Fruit fly (Drosophila melanogaster) whole organism, prepupa: ENCODE data around the gene CG32354.

Source experiments
- Blimp-1 ChIP-seq: fragments of 200-800 bp; sonication (Bioruptor generic); optimal IDR thresholded peaks from 3 replicates; lab custom pipeline; 2017; ENCODE audit warnings: missing biosample characterization, missing genetic modification characterization, mild to moderate bottlenecking, moderate library complexity, missing genetic modification reagents
- CG10631 ChIP-seq: fragments of 200-800 bp; sonication (Bioruptor generic); optimal IDR thresholded peaks from 2 replicates; lab custom pipeline; 2016; ENCODE audit warnings: missing biosample characterization, missing genetic modification characterization
- CG11294 ChIP-seq: fragments of 200-800 bp; sonication (Bioruptor generic); IDR thresholded peaks from 2 replicates; pipeline ENCODE4 v1.3.6; 2022; ENCODE audit warnings: missing biosample characterization, missing genetic modification characterization
- CG11762 ChIP-seq: fragments of 200-800 bp; sonication (Bioruptor generic); optimal IDR thresholded peaks from 3 replicates; lab custom pipeline; 2016; ENCODE audit warnings: missing biosample characterization, missing genetic modification characterization; ENCODE audit not compliant: insufficient read depth
- CG11902 ChIP-seq: fragments of 200-800 bp; sonication (Bioruptor generic); optimal IDR thresholded peaks from 3 replicates; lab custom pipeline; 2016; ENCODE audit warnings: missing biosample characterization, missing genetic modification characterization
- CG15336 ChIP-seq: fragments of 200-800 bp; sonication (Bioruptor generic); IDR thresholded peaks from 2 replicates; pipeline ENCODE4 v1.3.6; 2022; ENCODE audit warnings: missing biosample characterization, missing genetic modification characterization
- CG1621 ChIP-seq: fragments of 200-800 bp; sonication (Bioruptor generic); optimal IDR thresholded peaks from 3 replicates; lab custom pipeline; 2018; ENCODE audit warnings: missing biosample characterization, mild to moderate bottlenecking, missing genetic modification characterization
- CG16779 ChIP-seq: fragments of 200-800 bp; sonication (Bioruptor generic); optimal IDR thresholded peaks from 3 replicates; lab custom pipeline; 2017; ENCODE audit warnings: missing biosample characterization, mild to moderate bottlenecking, missing genetic modification characterization
- CG3032 ChIP-seq: fragments of 200-800 bp; optimal IDR thresholded peaks from 2 replicates; lab custom pipeline; 2019; ENCODE audit warnings: missing biosample characterization, mild to moderate bottlenecking, missing genetic modification characterization, moderate library complexity
- CG32006 ChIP-seq: fragments of 200-800 bp; sonication (Bioruptor generic); optimal IDR thresholded peaks from 3 replicates; lab custom pipeline; 2017; ENCODE audit warnings: missing biosample characterization, mild to moderate bottlenecking, missing genetic modification characterization
- CG34406 ChIP-seq: fragments of 200-800 bp; sonication (Bioruptor generic); optimal IDR thresholded peaks from 3 replicates; lab custom pipeline; 2016; ENCODE audit warnings: missing biosample characterization, missing genetic modification characterization
- CG3919 ChIP-seq: fragments of 200-800 bp; sonication (Bioruptor generic); optimal IDR thresholded peaks from 3 replicates; lab custom pipeline; 2016; ENCODE audit warnings: missing biosample characterization, missing genetic modification characterization
- CG4318 ChIP-seq: fragments of 200-800 bp; sonication (Bioruptor generic); optimal IDR thresholded peaks from 3 replicates; lab custom pipeline; 2017; ENCODE audit warnings: missing biosample characterization, mild to moderate bottlenecking, missing genetic modification characterization
- CG6163 ChIP-seq: fragments of 200-800 bp; sonication (Bioruptor generic); IDR thresholded peaks from 3 replicates; pipeline ENCODE4 v1.3.6; 2022; ENCODE audit warnings: missing biosample characterization, missing genetic modification characterization
- CG6276 ChIP-seq: fragments of 200-800 bp; sonication (Bioruptor generic); optimal IDR thresholded peaks from 2 replicates; lab custom pipeline; 2017; ENCODE audit warnings: missing biosample characterization, mild to moderate bottlenecking, missing genetic modification characterization
- CG6792 ChIP-seq: fragments of 200-800 bp; sonication (Bioruptor generic); optimal IDR thresholded peaks from 3 replicates; lab custom pipeline; 2016; ENCODE audit warnings: missing biosample characterization, missing genetic modification characterization
- CG6808 ChIP-seq: fragments of 200-800 bp; sonication (Bioruptor generic); optimal IDR thresholded peaks from 3 replicates; lab custom pipeline; 2017; ENCODE audit warnings: missing biosample characterization, missing genetic modification characterization, mild to moderate bottlenecking, moderate library complexity, missing genetic modification reagents
- CG6854 ChIP-seq: fragments of 200-800 bp; sonication (Bioruptor generic); optimal IDR thresholded peaks from 2 replicates; lab custom pipeline; 2017; ENCODE audit warnings: missing biosample characterization, mild to moderate bottlenecking, missing genetic modification characterization
- CG7368 ChIP-seq: fragments of 200-800 bp; sonication (Bioruptor generic); optimal IDR thresholded peaks from 3 replicates; lab custom pipeline; 2016; ENCODE audit warnings: missing biosample characterization, missing genetic modification characterization
- CG8119 ChIP-seq: fragments of 200-800 bp; sonication (Bioruptor generic); IDR thresholded peaks from 3 replicates; pipeline ENCODE4 v1.3.6; 2022; ENCODE audit warnings: missing biosample characterization, missing genetic modification characterization
- CG8319 ChIP-seq: fragments of 200-800 bp; sonication (Bioruptor generic); optimal IDR thresholded peaks from 3 replicates; lab custom pipeline; 2016; ENCODE audit warnings: missing biosample characterization, missing genetic modification characterization
- CG8632 ChIP-seq: fragments of 200-800 bp; sonication (Bioruptor generic); optimal IDR thresholded peaks from 3 replicates; lab custom pipeline; 2016; ENCODE audit warnings: missing biosample characterization, missing genetic modification characterization
- CG9139 ChIP-seq: fragments of 200-800 bp; sonication (Bioruptor generic); optimal IDR thresholded peaks from 3 replicates; lab custom pipeline; 2017; ENCODE audit warnings: missing biosample characterization, mild to moderate bottlenecking, missing genetic modification characterization
- Eip78C ChIP-seq: fragments of 200-800 bp; sonication (Bioruptor generic); peaks from one replicate; lab custom pipeline; 2016; ENCODE audit warnings: missing biosample characterization, missing genetic modification characterization
- Eip93F ChIP-seq: fragments of 200-800 bp; sonication (Bioruptor generic); optimal IDR thresholded peaks from 2 replicates; lab custom pipeline; 2016; ENCODE audit warnings: missing biosample characterization, mild to moderate bottlenecking, missing genetic modification characterization
- Ets21C ChIP-seq: fragments of 200-800 bp; sonication (Bioruptor generic); optimal IDR thresholded peaks from 3 replicates; lab custom pipeline; 2016; ENCODE audit warnings: missing biosample characterization, missing genetic modification characterization
- Ets96B ChIP-seq: fragments of 200-800 bp; optimal IDR thresholded peaks from 2 replicates; lab custom pipeline; 2019; ENCODE audit warnings: missing biosample characterization, mild to moderate bottlenecking, missing genetic modification characterization, moderate library complexity
- Gug ChIP-seq: fragments of 200-800 bp; sonication (Bioruptor generic); IDR thresholded peaks from 2 replicates; pipeline ENCODE4 v1.3.6; 2022; ENCODE audit warnings: missing biosample characterization, missing genetic modification characterization
- Hr4 ChIP-seq: fragments of 200-800 bp; sonication (Bioruptor generic); optimal IDR thresholded peaks from 3 replicates; lab custom pipeline; 2016; ENCODE audit warnings: missing biosample characterization, missing genetic modification characterization
- Met ChIP-seq: fragments of 200-800 bp; sonication (Bioruptor generic); optimal IDR thresholded peaks from 3 replicates; lab custom pipeline; 2016; ENCODE audit warnings: missing biosample characterization, missing genetic modification characterization
- OdsH ChIP-seq: fragments of 200-800 bp; sonication (Bioruptor generic); optimal IDR thresholded peaks from 3 replicates; lab custom pipeline; 2016; ENCODE audit warnings: missing biosample characterization, missing genetic modification characterization
- Smox ChIP-seq: fragments of 200-800 bp; sonication (Bioruptor generic); optimal IDR thresholded peaks from 3 replicates; lab custom pipeline; 2016; ENCODE audit warnings: missing biosample characterization, missing genetic modification characterization
- Sox15 ChIP-seq: fragments of 200-800 bp; sonication (Bioruptor generic); optimal IDR thresholded peaks from 3 replicates; lab custom pipeline; 2016; ENCODE audit warnings: missing biosample characterization, missing genetic modification characterization
- acj6 ChIP-seq: fragments of 200-800 bp; sonication (Bioruptor generic); optimal IDR thresholded peaks from 3 replicates; lab custom pipeline; 2016; ENCODE audit warnings: missing biosample characterization, missing genetic modification characterization
- dac ChIP-seq: fragments of 200-800 bp; sonication (Bioruptor generic); optimal IDR thresholded peaks from 2 replicates; lab custom pipeline; 2017; ENCODE audit warnings: missing biosample characterization, mild to moderate bottlenecking, missing genetic modification characterization
- eg ChIP-seq: fragments of 200-800 bp; sonication (Bioruptor generic); IDR thresholded peaks from 3 replicates; pipeline ENCODE4 v1.3.6; 2022; ENCODE audit warnings: missing biosample characterization, missing genetic modification characterization
- esn ChIP-seq: fragments of 200-800 bp; sonication (Bioruptor generic); optimal IDR thresholded peaks from 2 replicates; lab custom pipeline; 2016; ENCODE audit warnings: missing biosample characterization, mild to moderate bottlenecking, missing genetic modification characterization, moderate library complexity
- fd59A ChIP-seq: fragments of 200-800 bp; sonication (Bioruptor generic); optimal IDR thresholded peaks from 2 replicates; lab custom pipeline; 2017; ENCODE audit warnings: missing biosample characterization, mild to moderate bottlenecking, missing genetic modification characterization, missing genetic modification reagents
- fkh ChIP-seq: fragments of 200-800 bp; sonication (Bioruptor generic); optimal IDR thresholded peaks from 3 replicates; lab custom pipeline; 2017; ENCODE audit warnings: missing biosample characterization, mild to moderate bottlenecking, missing genetic modification characterization, moderate library complexity
- net ChIP-seq: fragments of 200-800 bp; sonication (Bioruptor generic); optimal IDR thresholded peaks from 3 replicates; lab custom pipeline; 2016; ENCODE audit warnings: missing biosample characterization, missing genetic modification characterization
- salr ChIP-seq, 2 experiments: fragments of 200-800 bp; sonication (Bioruptor generic); optimal IDR thresholded peaks; 3 replicates each; lab custom pipeline; 2016 to 2018; ENCODE audit warnings: missing biosample characterization in 2 of 2, missing genetic modification characterization in 2 of 2, mild to moderate bottlenecking in 1 of 2
- spab ChIP-seq: fragments of 200-800 bp; sonication (Bioruptor generic); optimal IDR thresholded peaks from 2 replicates; lab custom pipeline; 2017; ENCODE audit warnings: missing biosample characterization, mild to moderate bottlenecking, missing genetic modification characterization, missing genetic modification reagents
- ss ChIP-seq, 2 experiments: fragments of 200-800 bp; sonication (Bioruptor generic); optimal IDR thresholded peaks; 2 replicates in 1 of 2; 3 replicates in 1 of 2; lab custom pipeline; 2017 to 2018; ENCODE audit warnings: mild to moderate bottlenecking in 2 of 2, missing biosample characterization in 2 of 2, missing genetic modification characterization in 2 of 2, moderate library complexity in 1 of 2
- svp ChIP-seq: fragments of 200-800 bp; sonication (Bioruptor generic); peaks from one replicate; lab custom pipeline; 2016; ENCODE audit warnings: missing biosample characterization, missing genetic modification characterization
- vri ChIP-seq: fragments of 200-800 bp; sonication (Bioruptor generic); optimal IDR thresholded peaks from 3 replicates; lab custom pipeline; 2016; ENCODE audit warnings: missing biosample characterization, mild to moderate bottlenecking, missing genetic modification characterization

The CG32354 gene

dm6 chr3L:8423156-8423555, 1.2 kb upstream of the CG32354 start:
- TF ChIP-seq CG8319 = no peak
- no peak for TF ChIP-seq Eip93F (GFP tag; lab: Kevin White, UChicago)
- TF ChIP-seq net (GFP tag; lab: Kevin White, UChicago) = peak; percentile 34
- TF ChIP-seq CG8119 (GFP tag; lab: Robert Waterston, UW) = 0 out of 3 replicates have a peak, but pooled peaks have one; percentile 22
- TF ChIP-seq CG11762 = no peak
- TF ChIP-seq CG3919 = peak; percentile 23
- peak; percentile 65 for TF ChIP-seq Hr4 (GFP tag; lab: Kevin White, UChicago)
- TF ChIP-seq Eip78C (GFP tag; lab: Kevin White, UChicago) = peak; percentile 85
- no peak for TF ChIP-seq eg
- no peak for TF ChIP-seq Blimp-1
- TF ChIP-seq CG32006 = peak; percentile 90
- TF ChIP-seq fd59A (GFP tag; lab: Kevin White, UChicago) = no peak
- peak; percentile 14 for TF ChIP-seq dac (GFP tag; lab: Kevin White, UChicago)
- peak; percentile 51 for TF ChIP-seq OdsH (GFP tag; lab: Kevin White, UChicago)
- peak; percentile 5 for TF ChIP-seq Ets96B (tag; lab: Kevin White, UChicago)
- TF ChIP-seq CG15336 = peak; percentile 40; the same call in 1 of the 2 replicates
- TF ChIP-seq acj6 (GFP tag; lab: Kevin White, UChicago) = peak; percentile 15
- TF ChIP-seq CG3032 (tag; lab: Kevin White, UChicago) = peak; percentile 3
- TF ChIP-seq CG8632 (GFP tag; lab: Kevin White, UChicago) = peak; percentile 2
- TF ChIP-seq svp (GFP tag; lab: Kevin White, UChicago) = no peak
- peak; percentile 85 for TF ChIP-seq CG4318 (GFP tag; lab: Kevin White, UChicago)
- TF ChIP-seq CG34406 = peak; percentile 25
- TF ChIP-seq CG6276 (GFP tag; lab: Kevin White, UChicago) = no peak
- no peak for TF ChIP-seq Gug (GFP tag; lab: Robert Waterston, UW)
- TF ChIP-seq salr (GFP tag; optimal IDR thresholded peaks at IDR 0.05; lab: Kevin White, UChicago) = peak in 1 of 2 experiments; percentile 67

dm6 chr3L:8421361-8421760, 644 bp downstream of the CG32354 start:
- TF ChIP-seq svp (GFP tag; lab: Kevin White, UChicago) (peak; percentile 88), fd59A (GFP tag; lab: Kevin White, UChicago) (no peak), fkh (GFP tag; lab: Kevin White, UChicago) (no peak), CG16779 (tag; lab: Kevin White, UChicago) (no peak), salr (GFP tag; optimal IDR thresholded peaks at IDR 0.05; lab: Kevin White, UChicago) (no peak), vri (no peak), spab (GFP tag; lab: Kevin White, UChicago) (no peak)

- peak; percentile 23; the same call in 1 of the 3 replicates for TF ChIP-seq eg
- TF ChIP-seq ss (GFP tag; optimal IDR thresholded peaks at IDR 0.05; lab: Kevin White, UChicago) = peak in 1 of 2 experiments; percentile 16
- TF ChIP-seq CG15336 = 0 out of 2 replicates have a peak, but pooled peaks have one; percentile 10
- no peak for TF ChIP-seq Blimp-1
Measured at dm6 chr3L:8419622-8420176, 2.3 kb downstream of the CG32354 start.

- TF ChIP-seq Met (GFP tag; lab: Kevin White, UChicago) (no peak), CG1621 (tag; lab: Kevin White, UChicago) (peak; percentile 61), CG11902 (GFP tag; lab: Kevin White, UChicago) (no peak), CG8319 (peak; percentile 31), CG7368 (GFP tag; lab: Kevin White, UChicago) (no peak), CG11294 (GFP tag; lab: Robert Waterston, UW) (peak; percentile 84), spab (GFP tag; lab: Kevin White, UChicago) (peak; percentile 57), Smox (GFP tag; lab: Kevin White, UChicago) (no peak), CG6808 (GFP tag; lab: Kevin White, UChicago) (no peak), CG10631 (GFP tag; lab: Kevin White, UChicago) (peak; percentile 81), Eip93F (GFP tag; lab: Kevin White, UChicago) (no peak), CG6854 (GFP tag; lab: Kevin White, UChicago) (no peak), CG6792 (GFP tag; lab: Kevin White, UChicago) (peak; percentile 53), CG3032 (tag; lab: Kevin White, UChicago) (peak; percentile 63), CG6163 (GFP tag; lab: Robert Waterston, UW) (peak; percentile 94), ss (GFP tag; optimal IDR thresholded peaks at IDR 0.05; lab: Kevin White, UChicago) (no peak), esn (peak; percentile 51), CG32006 (peak; percentile 92), CG6276 (GFP tag; lab: Kevin White, UChicago) (peak; percentile 89), CG9139 (peak; percentile 36), Sox15 (GFP tag; lab: Kevin White, UChicago) (peak; percentile 28), CG8632 (GFP tag; lab: Kevin White, UChicago) (peak; percentile 41), Ets21C (no peak), CG11762 (peak; percentile 69)
Measured at dm6 chr3L:8418984-8419383, 3.0 kb downstream of the CG32354 start.
